Fruit fly (Drosophila melanogaster) whole organism, embryonic: ENCODE results near the gene sima.

Source experiments
- BEAF-32 ChIP-seq: fragments of 200-800 bp; sonication (Bioruptor generic); optimal IDR thresholded peaks from 3 replicates; lab custom pipeline; 2017; ENCODE audit warnings: missing biosample characterization, missing genetic modification characterization, mild to moderate bottlenecking, moderate library complexity, missing genetic modification reagents
- Bgb ChIP-seq: fragments of 200-800 bp; sonication (Bioruptor generic); IDR thresholded peaks from 2 replicates; pipeline ENCODE4 v1.3.6; 2022; ENCODE audit warnings: missing biosample characterization, missing genetic modification characterization; ENCODE audit not compliant: partially characterized antibody
- CG12769 ChIP-seq: fragments of 200-800 bp; sonication (Bioruptor generic); optimal IDR thresholded peaks from 2 replicates; lab custom pipeline; 2019; ENCODE audit warnings: missing biosample characterization, mild to moderate bottlenecking, missing genetic modification characterization, moderate library complexity
- CG13894 ChIP-seq: fragments of 200-800 bp; sonication (Bioruptor generic); optimal IDR thresholded peaks from 3 replicates; lab custom pipeline; 2018; ENCODE audit warnings: missing biosample characterization, mild to moderate bottlenecking, missing genetic modification characterization, moderate library complexity
- CG1529 ChIP-seq: fragments of 200-800 bp; sonication (Bioruptor generic); optimal IDR thresholded peaks from 3 replicates; lab custom pipeline; 2018; ENCODE audit warnings: missing biosample characterization, missing genetic modification characterization
- CG17328 ChIP-seq: fragments of 200-800 bp; sonication (Bioruptor generic); IDR thresholded peaks from 2 replicates; pipeline ENCODE4 v1.3.6; 2022; ENCODE audit warnings: missing biosample characterization, missing genetic modification characterization
- CG18599 ChIP-seq: fragments of 200-800 bp; sonication (Bioruptor generic); optimal IDR thresholded peaks from 3 replicates; lab custom pipeline; 2017; ENCODE audit warnings: missing biosample characterization, missing genetic modification characterization, mild to moderate bottlenecking, moderate library complexity, missing genetic modification reagents
- CG18619 ChIP-seq: fragments of 200-800 bp; sonication (Bioruptor generic); optimal IDR thresholded peaks from 3 replicates; lab custom pipeline; 2017; ENCODE audit warnings: missing biosample characterization, mild to moderate bottlenecking, missing genetic modification characterization
- CG2116 ChIP-seq: fragments of 200-800 bp; sonication (Bioruptor generic); optimal IDR thresholded peaks from 3 replicates; lab custom pipeline; 2018; ENCODE audit warnings: missing biosample characterization, mild to moderate bottlenecking, missing genetic modification characterization
- CG2129 ChIP-seq: fragments of 200-800 bp; sonication (Bioruptor generic); IDR thresholded peaks from 2 replicates; pipeline ENCODE4 v1.3.6; 2022; ENCODE audit warnings: missing biosample characterization, missing genetic modification characterization; ENCODE audit not compliant: partially characterized antibody
- CG2678 ChIP-seq: fragments of 200-800 bp; sonication (Bioruptor generic); optimal IDR thresholded peaks from 3 replicates; lab custom pipeline; 2019; ENCODE audit warnings: missing biosample characterization, mild to moderate bottlenecking, missing genetic modification characterization, moderate library complexity
- CG30403 ChIP-seq: fragments of 200-800 bp; sonication (Bioruptor generic); optimal IDR thresholded peaks from 3 replicates; lab custom pipeline; 2016; ENCODE audit warnings: missing biosample characterization, missing genetic modification characterization
- CG30431 ChIP-seq: fragments of 200-800 bp; sonication (Bioruptor generic); optimal IDR thresholded peaks from 2 replicates; lab custom pipeline; 2017; ENCODE audit warnings: missing biosample characterization, missing genetic modification characterization
- CG34224 ChIP-seq: fragments of 200-800 bp; sonication (Bioruptor generic); IDR thresholded peaks from 3 replicates; pipeline ENCODE4 v1.3.6; 2022; ENCODE audit warnings: missing biosample characterization, missing genetic modification characterization; ENCODE audit not compliant: partially characterized antibody
- CG3847 ChIP-seq: fragments of 200-800 bp; sonication (Bioruptor generic); IDR thresholded peaks from 2 replicates; pipeline ENCODE4 v1.3.6; 2022; ENCODE audit warnings: missing biosample characterization, missing genetic modification characterization
- CG43689 ChIP-seq: fragments of 200-800 bp; sonication (Bioruptor generic); IDR thresholded peaks from 2 replicates; pipeline ENCODE4 v1.3.6; 2022; ENCODE audit warnings: missing biosample characterization, missing genetic modification characterization
- CG4617 ChIP-seq: fragments of 200-800 bp; sonication (Bioruptor generic); optimal IDR thresholded peaks from 3 replicates; lab custom pipeline; 2016; ENCODE audit warnings: missing biosample characterization, missing genetic modification characterization, borderline replicate concordance
- CG6765 ChIP-seq: fragments of 200-800 bp; sonication (Bioruptor generic); optimal IDR thresholded peaks from 3 replicates; lab custom pipeline; 2017; ENCODE audit warnings: missing biosample characterization, mild to moderate bottlenecking, missing genetic modification characterization
- CG7987 ChIP-seq: fragments of 200-800 bp; sonication (Bioruptor generic); optimal IDR thresholded peaks from 2 replicates; lab custom pipeline; 2018; ENCODE audit warnings: missing biosample characterization, mild to moderate bottlenecking, missing genetic modification characterization, moderate library complexity
- CHES-1-like ChIP-seq: fragments of 200-800 bp; sonication (Bioruptor generic); optimal IDR thresholded peaks from 2 replicates; lab custom pipeline; 2016; ENCODE audit warnings: missing biosample characterization, missing genetic modification characterization
- Dek ChIP-seq: fragments of 200-800 bp; sonication (Bioruptor generic); optimal IDR thresholded peaks from 3 replicates; lab custom pipeline; 2019; ENCODE audit warnings: missing biosample characterization, mild to moderate bottlenecking, missing genetic modification characterization, moderate library complexity
- Dp ChIP-seq: fragments of 200-800 bp; sonication (Bioruptor generic); optimal IDR thresholded peaks from 2 replicates; lab custom pipeline; 2018; ENCODE audit warnings: missing biosample characterization, mild to moderate bottlenecking, missing genetic modification characterization, moderate library complexity
- Dref ChIP-seq: fragments of 200-800 bp; sonication (Bioruptor generic); IDR thresholded peaks from 2 replicates; pipeline ENCODE4 v1.3.6; 2022; ENCODE audit warnings: missing biosample characterization, missing genetic modification characterization
- E2f1 ChIP-seq: fragments of 200-800 bp; sonication (Bioruptor generic); IDR thresholded peaks from 2 replicates; pipeline ENCODE4 v1.3.6; 2022; ENCODE audit warnings: missing biosample characterization, missing genetic modification characterization
- Eip74EF ChIP-seq, 2 experiments: fragments of 200-800 bp in 1 of 2; fragments of >200 bp in 1 of 2; sonication (Bioruptor generic) in 1 of 2; optimal IDR thresholded peaks; 2 replicates each; lab custom pipeline; 2017 to 2019; ENCODE audit warnings: missing biosample characterization in 2 of 2, missing genetic modification characterization in 2 of 2, mild to moderate bottlenecking in 1 of 2, moderate library complexity in 1 of 2
- Fer1 ChIP-seq: fragments of 200-800 bp; sonication (Bioruptor generic); optimal IDR thresholded peaks from 2 replicates; lab custom pipeline; 2017; ENCODE audit warnings: missing biosample characterization, mild to moderate bottlenecking, missing genetic modification characterization
- Hmr ChIP-seq: fragments of 200-800 bp; sonication (Bioruptor generic); optimal IDR thresholded peaks from 3 replicates; lab custom pipeline; 2017; ENCODE audit warnings: mild to moderate bottlenecking, missing biosample characterization, missing genetic modification reagents, missing genetic modification characterization
- Hr78 ChIP-seq, 2 experiments: fragments of 200-800 bp in 1 of 2; fragments of >200 bp in 1 of 2; sonication (Bioruptor generic) in 1 of 2; optimal IDR thresholded peaks; 2 replicates each; lab custom pipeline; 2017 to 2019; ENCODE audit warnings: missing biosample characterization in 2 of 2, missing genetic modification characterization in 2 of 2, mild to moderate bottlenecking in 1 of 2, moderate library complexity in 1 of 2
- Myb ChIP-seq: fragments of 200-800 bp; sonication (Bioruptor generic); optimal IDR thresholded peaks from 2 replicates; lab custom pipeline; 2016; ENCODE audit warnings: missing biosample characterization, missing genetic modification characterization
- Oli ChIP-seq: fragments of 200-800 bp; sonication (Bioruptor generic); optimal IDR thresholded peaks from 2 replicates; lab custom pipeline; 2018; ENCODE audit warnings: missing biosample characterization, mild to moderate bottlenecking, missing genetic modification characterization, moderate library complexity
- PHDP ChIP-seq: fragments of 200-800 bp; sonication (Bioruptor generic); optimal IDR thresholded peaks from 3 replicates; lab custom pipeline; 2018; ENCODE audit warnings: missing biosample characterization, mild to moderate bottlenecking, missing genetic modification characterization, moderate library complexity
- Pdp1 ChIP-seq, 2 experiments: fragments of 200-800 bp; sonication (Bioruptor generic); optimal IDR thresholded peaks; 3 replicates each; lab custom pipeline; 2016; ENCODE audit warnings: missing biosample characterization in 2 of 2, missing genetic modification characterization in 2 of 2, mild to moderate bottlenecking in 1 of 2, moderate library complexity in 1 of 2
- Sox102F ChIP-seq: fragments of 200-800 bp; sonication (Bioruptor generic); optimal IDR thresholded peaks from 2 replicates; lab custom pipeline; 2018; ENCODE audit warnings: missing biosample characterization, mild to moderate bottlenecking, missing genetic modification characterization, moderate library complexity
- ato ChIP-seq: fragments of 200-800 bp; sonication (Bioruptor generic); IDR thresholded peaks from 2 replicates; pipeline ENCODE4 v1.3.6; 2022; ENCODE audit warnings: missing biosample characterization, missing genetic modification characterization; ENCODE audit not compliant: partially characterized antibody
- ci ChIP-seq: fragments of 200-800 bp; sonication (Bioruptor generic); IDR thresholded peaks from 3 replicates; pipeline ENCODE4 v1.3.6; 2022; ENCODE audit warnings: missing biosample characterization, missing genetic modification characterization
- ems ChIP-seq: fragments of 200-800 bp; sonication (Bioruptor generic); optimal IDR thresholded peaks from 3 replicates; lab custom pipeline; 2016; ENCODE audit warnings: missing biosample characterization, missing genetic modification characterization
- grau ChIP-seq: fragments of 200-800 bp; optimal IDR thresholded peaks from 3 replicates; lab custom pipeline; 2019; ENCODE audit warnings: missing biosample characterization, mild to moderate bottlenecking, missing genetic modification characterization, moderate library complexity
- grn ChIP-seq: fragments of 200-800 bp; sonication (Bioruptor generic); optimal IDR thresholded peaks from 3 replicates; lab custom pipeline; 2017; ENCODE audit warnings: missing biosample characterization, missing genetic modification characterization
- maf-S ChIP-seq: fragments of 200-800 bp; sonication (Bioruptor generic); optimal IDR thresholded peaks from 2 replicates; lab custom pipeline; 2016; ENCODE audit warnings: missing biosample characterization, missing genetic modification characterization
- nau ChIP-seq: fragments of 200-800 bp; sonication (Bioruptor generic); optimal IDR thresholded peaks from 3 replicates; lab custom pipeline; 2017; ENCODE audit warnings: missing biosample characterization, mild to moderate bottlenecking, missing genetic modification characterization, missing genetic modification reagents
- nom ChIP-seq: fragments of 200-800 bp; sonication (Bioruptor generic); optimal IDR thresholded peaks from 2 replicates; lab custom pipeline; 2017; ENCODE audit warnings: missing biosample characterization, missing genetic modification characterization, mild to moderate bottlenecking, moderate library complexity, missing genetic modification reagents
- pum ChIP-seq: fragments of 200-800 bp; sonication (Bioruptor generic); optimal IDR thresholded peaks from 2 replicates; lab custom pipeline; 2016; ENCODE audit warnings: missing biosample characterization, missing genetic modification characterization
- rib ChIP-seq: fragments of 200-800 bp; sonication (Bioruptor generic); IDR thresholded peaks from 2 replicates; pipeline ENCODE4 v1.3.6; 2022; ENCODE audit warnings: missing biosample characterization, missing genetic modification characterization
- ro ChIP-seq: fragments of 200-800 bp; sonication (Bioruptor generic); IDR thresholded peaks from 2 replicates; pipeline ENCODE4 v1.3.6; 2022; ENCODE audit warnings: missing biosample characterization, missing genetic modification characterization
- ssp ChIP-seq: fragments of 200-800 bp; sonication (Bioruptor generic); IDR thresholded peaks from 2 replicates; pipeline ENCODE4 v1.3.6; 2022; ENCODE audit warnings: missing biosample characterization, missing genetic modification characterization
- stwl ChIP-seq: fragments of 200-800 bp; sonication (Bioruptor generic); optimal IDR thresholded peaks from 3 replicates; lab custom pipeline; 2018; ENCODE audit warnings: missing biosample characterization, mild to moderate bottlenecking, missing genetic modification characterization, moderate library complexity
- toy ChIP-seq: fragments of 200-800 bp; sonication (Bioruptor generic); IDR thresholded peaks from 2 replicates; pipeline ENCODE4 v1.3.6; 2022; ENCODE audit warnings: missing biosample characterization, missing genetic modification characterization
- zen2 ChIP-seq: fragments of 200-800 bp; sonication (Bioruptor generic); IDR thresholded peaks from 3 replicates; pipeline ENCODE4 v1.3.6; 2022; ENCODE audit warnings: missing biosample characterization, missing genetic modification characterization; ENCODE audit not compliant: partially characterized antibody

The sima gene

dm6 chr3R:30014977-30015514 lies 43.1 kb upstream of the sima start, which contains the start of gene CG7920 (continued):
- TF ChIP-seq CG18599 (GFP tag; lab: Kevin White, UChicago), result peak; percentile 71
- peak; percentile 59 for TF ChIP-seq CG13894
- peak; percentile 72 for TF ChIP-seq CG6765 (GFP tag; lab: Kevin White, UChicago)
- peak; percentile 22 for TF ChIP-seq Dek (tag; lab: Kevin White, UChicago)
- peak; percentile 6 for TF ChIP-seq PHDP
- peak; percentile 10 for TF ChIP-seq CG2678 (tag; lab: Kevin White, UChicago)
- TF ChIP-seq Hmr (GFP tag; lab: Kevin White, UChicago), result peak; percentile 69
- peak; percentile 71 for TF ChIP-seq Fer1 (GFP tag; lab: Kevin White, UChicago)
- peak; percentile 34 for TF ChIP-seq grau (tag; lab: Kevin White, UChicago)
- peak; percentile 52 for TF ChIP-seq CG12769 (tag; lab: Kevin White, UChicago)
- peak; percentile 36; the same call in 1 of the 2 replicates for TF ChIP-seq CG3847 (GFP tag; lab: Robert Waterston, UW)
- peak; percentile 99 for TF ChIP-seq Dp (GFP tag; lab: Kevin White, UChicago)
- TF ChIP-seq Eip74EF (GFP tag; optimal IDR thresholded peaks at IDR 0.05; lab: Kevin White, UChicago), result no peak
- no peak for TF ChIP-seq CG43689 (GFP tag; lab: Robert Waterston, UW)
- TF ChIP-seq ems (GFP tag; lab: Kevin White, UChicago), result peak; percentile 48
- no peak for TF ChIP-seq ssp (GFP tag; lab: Robert Waterston, UW)
- TF ChIP-seq BEAF-32 (GFP tag; lab: Kevin White, UChicago), result peak; percentile 87
- peak; percentile 61; the same call in 1 of the 2 replicates for TF ChIP-seq ato
- TF ChIP-seq Myb (GFP tag; lab: Kevin White, UChicago), result peak; percentile 79
- TF ChIP-seq grn (GFP tag; lab: Kevin White, UChicago), result no peak
- TF ChIP-seq rib (GFP tag; lab: Robert Waterston, UW), result peak; percentile 64; the same call in 1 of the 2 replicates
- TF ChIP-seq CG1529 (GFP tag; lab: Kevin White, UChicago), result no peak
- TF ChIP-seq ci (GFP tag; lab: Robert Waterston, UW), result peak; percentile 48; the same call in 2 of the 3 replicates
- TF ChIP-seq CG34224 (GFP tag; lab: Robert Waterston, UW), result peak; percentile 81
- peak; percentile 79 for TF ChIP-seq Bgb
- TF ChIP-seq Oli (tag; lab: Kevin White, UChicago), result no peak
- TF ChIP-seq CHES-1-like (GFP tag; lab: Kevin White, UChicago), result peak; percentile 3
- TF ChIP-seq Pdp1 (GFP tag; optimal IDR thresholded peaks at IDR 0.05; lab: Kevin White, UChicago), result peak in 1 of 2 experiments; percentile 10
- peak; percentile 0 for TF ChIP-seq CG7987 (GFP tag; lab: Kevin White, UChicago)
- TF ChIP-seq CG2129 (GFP tag; lab: Robert Waterston, UW), result peak; percentile 40
- TF ChIP-seq toy (GFP tag; lab: Robert Waterston, UW), result no peak
- peak; percentile 12 for TF ChIP-seq nau (GFP tag; lab: Kevin White, UChicago)
- TF ChIP-seq nom (GFP tag; lab: Kevin White, UChicago), result peak; percentile 77
- TF ChIP-seq zen2, result peak; percentile 44; the same call in 1 of the 3 replicates
- TF ChIP-seq maf-S (GFP tag; lab: Kevin White, UChicago), result peak; percentile 10
- peak; percentile 75 for TF ChIP-seq CG2116 (GFP tag; lab: Kevin White, UChicago)
- TF ChIP-seq Dref (GFP tag; lab: Robert Waterston, UW), result peak; percentile 91
- no peak for TF ChIP-seq Sox102F (GFP tag; lab: Kevin White, UChicago)
- TF ChIP-seq stwl (tag; lab: Kevin White, UChicago), result peak; percentile 44
- TF ChIP-seq Hr78 (GFP tag; optimal IDR thresholded peaks at IDR 0.05; lab: Kevin White, UChicago), result no peak
- TF ChIP-seq CG17328 (GFP tag; lab: Robert Waterston, UW), result no peak
- TF ChIP-seq CG18619 (GFP tag; lab: Kevin White, UChicago), result no peak
- no peak for TF ChIP-seq pum (GFP tag; lab: Kevin White, UChicago)
- peak; percentile 22 for TF ChIP-seq CG30403 (GFP tag; lab: Kevin White, UChicago)
- peak; percentile 6; the same call in 1 of the 2 replicates for TF ChIP-seq E2f1 (GFP tag; lab: Robert Waterston, UW)
- TF ChIP-seq ro, result no peak
- TF ChIP-seq CG30431, result no peak
- no peak for TF ChIP-seq CG4617 (GFP tag; lab: Kevin White, UChicago)
